Worm (Caenorhabditis elegans): ENCODE measurements around the gene zipt-3.

Gene zipt-3

DNA sequence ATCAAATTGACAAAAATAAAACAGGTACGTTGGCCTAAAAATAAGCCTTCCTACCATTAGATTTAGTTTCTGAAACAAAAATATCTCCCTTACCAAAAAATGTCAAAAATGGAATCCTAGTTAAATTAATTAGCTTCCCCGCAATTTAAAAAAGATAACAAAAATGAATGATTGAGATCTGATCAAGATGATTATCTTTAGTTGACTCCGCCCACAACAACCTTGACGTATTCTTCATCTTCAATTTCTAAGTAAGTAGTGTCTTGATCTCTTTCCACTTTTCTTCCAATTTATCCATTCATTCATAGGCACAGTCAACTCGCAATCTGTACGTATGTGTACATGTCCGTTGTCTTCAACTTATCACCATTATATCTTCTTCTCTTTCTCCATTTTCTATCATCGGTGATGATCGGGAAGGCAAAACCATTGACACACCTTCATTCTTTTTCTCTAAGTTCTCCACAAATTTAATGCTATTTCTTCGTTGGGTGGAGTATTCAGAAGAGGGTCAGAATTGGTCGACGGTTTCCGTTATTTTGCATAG, 50.4 kb downstream of the zipt-3 start:
- TF ChIP-seq ceh-43 (GFP tag; optimal IDR thresholded peaks at IDR 0.05) (no peak), elt-1 (tag; optimal IDR thresholded peaks at IDR 0.05; ENCODE audit: borderline replicate concordance, insufficient read depth) (peak; percentile 86)
